1 fruit fly cellular context compared by ENCODE assay signal in genomic region chr2L:1884409-1885082, dm6.
TF ChIP-seq lines count a peak whose summit lies in the region.

Wdr62 (plus strand) TSS chr2L:1884622.

TF ChIP-seq in whole organism, embryonic, 481 proteins besides CTCF, POLR2A, EP300 and RAD21 (continued from another document and continues in another):
- TF ChIP-seq her (GFP tag; optimal IDR thresholded peaks at IDR 0.05; lab: Kevin White, UChicago): peak; percentile 70
- 0 out of 3 replicates have a peak, but pooled peaks have one; percentile 51 for TF ChIP-seq ken (GFP tag; IDR thresholded peaks at IDR 0.05; lab: Robert Waterston, UW)
- TF ChIP-seq CG12104 (GFP tag; optimal IDR thresholded peaks at IDR 0.05; lab: Kevin White, UChicago): peak; percentile 0
- peak; percentile 15 for TF ChIP-seq CG5180 (GFP tag; optimal IDR thresholded peaks at IDR 0.05; lab: Kevin White, UChicago)
- TF ChIP-seq CG6854 (GFP tag; optimal IDR thresholded peaks at IDR 0.05; lab: Kevin White, UChicago): peak; percentile 17
- no peak for TF ChIP-seq sim (GFP tag; IDR thresholded peaks at IDR 0.05; lab: Robert Waterston, UW)
- peak; percentile 78 for TF ChIP-seq CG13894 (tag; optimal IDR thresholded peaks at IDR 0.05; lab: Kevin White, UChicago)
- TF ChIP-seq mld (GFP tag; IDR thresholded peaks at IDR 0.05; lab: Robert Waterston, UW; ENCODE audit: partially characterized antibody): 0 out of 3 replicates have a peak, but pooled peaks have one; percentile 45
- peak; percentile 90 for TF ChIP-seq CG17385 (GFP tag; optimal IDR thresholded peaks at IDR 0.05; lab: Kevin White, UChicago)
- no peak for TF ChIP-seq Gug (GFP tag; IDR thresholded peaks at IDR 0.05; lab: Robert Waterston, UW)
- TF ChIP-seq Mes4 (GFP tag; optimal IDR thresholded peaks at IDR 0.05; lab: Kevin White, UChicago): no peak
- peak; percentile 64 for TF ChIP-seq HLH4C (GFP tag; IDR thresholded peaks at IDR 0.05; lab: Robert Waterston, UW; ENCODE audit: partially characterized antibody)
- peak; percentile 39 for TF ChIP-seq HLH54F (GFP tag; optimal IDR thresholded peaks at IDR 0.05; lab: Kevin White, UChicago)
- TF ChIP-seq E2f2 (GFP tag; IDR thresholded peaks at IDR 0.05; lab: Robert Waterston, UW): peak; percentile 79
- TF ChIP-seq vvl (GFP tag; IDR thresholded peaks at IDR 0.05; lab: Robert Waterston, UW): peak; percentile 85
- no peak for TF ChIP-seq CG14050 (GFP tag; IDR thresholded peaks at IDR 0.05; lab: Robert Waterston, UW)
- peak; percentile 39 for TF ChIP-seq HHEX (GFP tag; optimal IDR thresholded peaks at IDR 0.05; lab: Kevin White, UChicago)
- TF ChIP-seq grau (tag; optimal IDR thresholded peaks at IDR 0.05; lab: Kevin White, UChicago): peak; percentile 51
- TF ChIP-seq CG6175 (GFP tag; IDR thresholded peaks at IDR 0.05; lab: Robert Waterston, UW): peak; percentile 93
- TF ChIP-seq CG34376 (GFP tag; optimal IDR thresholded peaks at IDR 0.05; lab: Kevin White, UChicago): peak; percentile 83
- TF ChIP-seq CG42726 (GFP tag; IDR thresholded peaks at IDR 0.05; lab: Robert Waterston, UW; ENCODE audit: partially characterized antibody): peak; percentile 72; the same call in 1 of the 2 replicates
- peak; percentile 6 for TF ChIP-seq az2 (GFP tag; optimal IDR thresholded peaks at IDR 0.05; lab: Kevin White, UChicago)
- TF ChIP-seq Antp (GFP tag; optimal IDR thresholded peaks at IDR 0.05; lab: Kevin White, UChicago): peak; percentile 58
- peak; percentile 2 for TF ChIP-seq CG7745 (tag; optimal IDR thresholded peaks at IDR 0.05; lab: Kevin White, UChicago)
- no peak for TF ChIP-seq Chrac-16 (GFP tag; optimal IDR thresholded peaks at IDR 0.05; lab: Kevin White, UChicago)
- peak; percentile 88 for TF ChIP-seq CG34422 (GFP tag; IDR thresholded peaks at IDR 0.05; lab: Robert Waterston, UW)
- TF ChIP-seq row (GFP tag; IDR thresholded peaks at IDR 0.05; lab: Robert Waterston, UW): peak; percentile 18; the same call in 1 of the 3 replicates
- peak; percentile 82 for TF ChIP-seq CG1603 (tag; optimal IDR thresholded peaks at IDR 0.05; lab: Kevin White, UChicago)
- TF ChIP-seq CG18262 (tag; optimal IDR thresholded peaks at IDR 0.05; lab: Kevin White, UChicago): peak; percentile 39
- peak; percentile 36 for TF ChIP-seq shn (GFP tag; optimal IDR thresholded peaks at IDR 0.05; lab: Kevin White, UChicago)
- peak; percentile 38; the same call in 1 of the 3 replicates for TF ChIP-seq dysf (GFP tag; IDR thresholded peaks at IDR 0.05; lab: Robert Waterston, UW)
- TF ChIP-seq Rfx (GFP tag; IDR thresholded peaks at IDR 0.05; lab: Robert Waterston, UW): peak; percentile 53
- peak; percentile 26 for TF ChIP-seq Sin3A (optimal IDR thresholded peaks at IDR 0.05; lab: Kevin White, UChicago)
- TF ChIP-seq CG12391 (tag; optimal IDR thresholded peaks at IDR 0.05; lab: Kevin White, UChicago): peak; percentile 37
- TF ChIP-seq CG12299 (tag; optimal IDR thresholded peaks at IDR 0.05; lab: Kevin White, UChicago): no peak
- TF ChIP-seq pros (GFP tag; optimal IDR thresholded peaks at IDR 0.05; lab: Kevin White, UChicago): peak; percentile 22
- TF ChIP-seq Dll (GFP tag; IDR thresholded peaks at IDR 0.05; lab: Robert Waterston, UW; ENCODE audit: partially characterized antibody): peak; percentile 49; the same call in 2 of the 4 replicates
- peak; percentile 23 for TF ChIP-seq Max (GFP tag; optimal IDR thresholded peaks at IDR 0.05; lab: Kevin White, UChicago)
- no peak for TF ChIP-seq lmd (GFP tag; IDR thresholded peaks at IDR 0.05; lab: Robert Waterston, UW)
- TF ChIP-seq zen (tag; optimal IDR thresholded peaks at IDR 0.05; lab: Kevin White, UChicago): peak; percentile 55
- no peak for TF ChIP-seq sc (optimal IDR thresholded peaks at IDR 0.05; lab: Kevin White, UChicago)
- no peak for TF ChIP-seq sc (GFP tag; optimal IDR thresholded peaks at IDR 0.05; lab: Kevin White, UChicago)
- TF ChIP-seq pfk (GFP tag; optimal IDR thresholded peaks at IDR 0.05; lab: Kevin White, UChicago): peak; percentile 38
- TF ChIP-seq CG13775 (GFP tag; optimal IDR thresholded peaks at IDR 0.05; lab: Kevin White, UChicago): no peak
- peak; percentile 75 for TF ChIP-seq nom (GFP tag; optimal IDR thresholded peaks at IDR 0.05; lab: Kevin White, UChicago)
- TF ChIP-seq E2f1 (GFP tag; IDR thresholded peaks at IDR 0.05; lab: Robert Waterston, UW): peak; percentile 17; the same call in 1 of the 2 replicates
- peak; percentile 67 for TF ChIP-seq sug (tag; optimal IDR thresholded peaks at IDR 0.05; lab: Kevin White, UChicago)
- peak; percentile 38 for TF ChIP-seq zfh2 (GFP tag; optimal IDR thresholded peaks at IDR 0.05; lab: Kevin White, UChicago)
- TF ChIP-seq CkIIα-i1 (GFP tag; IDR thresholded peaks at IDR 0.05; lab: Robert Waterston, UW): no peak
- 0 out of 2 replicates have a peak, but pooled peaks have one; percentile 13 for TF ChIP-seq CG16779 (GFP tag; IDR thresholded peaks at IDR 0.05; lab: Robert Waterston, UW)
- peak; percentile 79 for TF ChIP-seq lab (GFP tag; optimal IDR thresholded peaks at IDR 0.05; lab: Kevin White, UChicago)
- TF ChIP-seq CG16813 (GFP tag; IDR thresholded peaks at IDR 0.05; lab: Robert Waterston, UW; ENCODE audit: partially characterized antibody): peak; percentile 63
- TF ChIP-seq CG9817 (tag; optimal IDR thresholded peaks at IDR 0.05; lab: Kevin White, UChicago): peak; percentile 33
- TF ChIP-seq CG14860 (GFP tag; IDR thresholded peaks at IDR 0.05; lab: Robert Waterston, UW; ENCODE audit: partially characterized antibody): peak; percentile 45; the same call in 1 of the 3 replicates
- TF ChIP-seq CG17829 (tag; optimal IDR thresholded peaks at IDR 0.05; lab: Kevin White, UChicago): peak; percentile 80
- TF ChIP-seq CG3847 (GFP tag; IDR thresholded peaks at IDR 0.05; lab: Robert Waterston, UW): peak; percentile 92
- peak; percentile 45 for TF ChIP-seq CG16863 (GFP tag; optimal IDR thresholded peaks at IDR 0.05; lab: Kevin White, UChicago)
- peak; percentile 24 for TF ChIP-seq CG1602 (GFP tag; optimal IDR thresholded peaks at IDR 0.05; lab: Kevin White, UChicago)
- peak; percentile 77 for TF ChIP-seq CG14710 (tag; optimal IDR thresholded peaks at IDR 0.05; lab: Kevin White, UChicago)
- TF ChIP-seq klu (GFP tag; IDR thresholded peaks at IDR 0.05; lab: Robert Waterston, UW): 0 out of 2 replicates have a peak, but pooled peaks have one; percentile 24
- peak; percentile 79 for TF ChIP-seq amos (GFP tag; IDR thresholded peaks at IDR 0.05; lab: Robert Waterston, UW; ENCODE audit: partially characterized antibody)
- TF ChIP-seq CG5245 (GFP tag; optimal IDR thresholded peaks at IDR 0.05; lab: Kevin White, UChicago): no peak
- TF ChIP-seq CG10274 (GFP tag; optimal IDR thresholded peaks at IDR 0.05; lab: Kevin White, UChicago): no peak
- peak; percentile 52 for TF ChIP-seq CG9932 (GFP tag; IDR thresholded peaks at IDR 0.05; lab: Robert Waterston, UW)
- TF ChIP-seq D19A (tag; optimal IDR thresholded peaks at IDR 0.05; lab: Kevin White, UChicago): peak; percentile 35
- peak; percentile 32 for TF ChIP-seq CG33557 (GFP tag; optimal IDR thresholded peaks at IDR 0.05; lab: Kevin White, UChicago)
- TF ChIP-seq ERR (GFP tag; optimal IDR thresholded peaks at IDR 0.05; lab: Kevin White, UChicago): peak; percentile 48
- TF ChIP-seq CG11456 (GFP tag; IDR thresholded peaks at IDR 0.05; lab: Robert Waterston, UW): 0 out of 3 replicates have a peak, but pooled peaks have one; percentile 27
- TF ChIP-seq caup (GFP tag; optimal IDR thresholded peaks at IDR 0.05; lab: Kevin White, UChicago; ENCODE audit: severe bottlenecking): peak; percentile 75
- TF ChIP-seq gcm (GFP tag; optimal IDR thresholded peaks at IDR 0.05; lab: Kevin White, UChicago): peak; percentile 27
- TF ChIP-seq sna (GFP tag; IDR thresholded peaks at IDR 0.05; lab: Robert Waterston, UW; ENCODE audit: partially characterized antibody): peak; percentile 50; the same call in 1 of the 2 replicates
- no peak for TF ChIP-seq Mrtf (GFP tag; IDR thresholded peaks at IDR 0.05; lab: Robert Waterston, UW)
- no peak for TF ChIP-seq Lim3 (GFP tag; IDR thresholded peaks at IDR 0.05; lab: Robert Waterston, UW)
- peak; percentile 93 for TF ChIP-seq Dref (GFP tag; IDR thresholded peaks at IDR 0.05; lab: Robert Waterston, UW)
- peak; percentile 33 for TF ChIP-seq ems (GFP tag; optimal IDR thresholded peaks at IDR 0.05; lab: Kevin White, UChicago)
- peak; percentile 53; the same call in 1 of the 3 replicates for TF ChIP-seq CG11695 (GFP tag; IDR thresholded peaks at IDR 0.05; lab: Robert Waterston, UW)
- TF ChIP-seq bcd (GFP tag; optimal IDR thresholded peaks at IDR 0.05; lab: Kevin White, UChicago): peak; percentile 43
- TF ChIP-seq HmgD (GFP tag; optimal IDR thresholded peaks at IDR 0.05; lab: Kevin White, UChicago): peak; percentile 87
- TF ChIP-seq CG13624 (GFP tag; optimal IDR thresholded peaks at IDR 0.05; lab: Kevin White, UChicago): peak; percentile 62
- TF ChIP-seq Tbp (GFP tag; optimal IDR thresholded peaks at IDR 0.05; lab: Kevin White, UChicago): no peak
- TF ChIP-seq Med (GFP tag; lab: Kevin White, UChicago): peak; percentile 94
- TF ChIP-seq CHES-1-like (GFP tag; optimal IDR thresholded peaks at IDR 0.05; lab: Kevin White, UChicago): peak; percentile 80
- peak; percentile 74 for TF ChIP-seq CG7987 (GFP tag; optimal IDR thresholded peaks at IDR 0.05; lab: Kevin White, UChicago)
- no peak for TF ChIP-seq CG10462 (GFP tag; optimal IDR thresholded peaks at IDR 0.05; lab: Kevin White, UChicago)
- TF ChIP-seq ATbp (GFP tag; optimal IDR thresholded peaks at IDR 0.05; lab: Kevin White, UChicago): no peak
- peak; percentile 65 for TF ChIP-seq sd (tag; optimal IDR thresholded peaks at IDR 0.05; lab: Kevin White, UChicago)
- peak; percentile 13 for TF ChIP-seq CG13123 (GFP tag; optimal IDR thresholded peaks at IDR 0.05; lab: Kevin White, UChicago)
- no peak for TF ChIP-seq Ada2b (GFP tag; IDR thresholded peaks at IDR 0.05; lab: Robert Waterston, UW)
- no peak; the same call in none of the 2 replicates for TF ChIP-seq tna (GFP tag; IDR thresholded peaks at IDR 0.05; lab: Robert Waterston, UW; ENCODE audit: partially characterized antibody)
- TF ChIP-seq CG12769 (tag; optimal IDR thresholded peaks at IDR 0.05; lab: Kevin White, UChicago): peak; percentile 74
- no peak for TF ChIP-seq disco-r (GFP tag; optimal IDR thresholded peaks at IDR 0.05; lab: Kevin White, UChicago)
- no peak for TF ChIP-seq ro (GFP tag; IDR thresholded peaks at IDR 0.05; lab: Robert Waterston, UW)
- peak; percentile 68 for TF ChIP-seq repo (GFP tag; optimal IDR thresholded peaks at IDR 0.05; lab: Kevin White, UChicago)
- peak; percentile 82 for TF ChIP-seq Opbp (GFP tag; IDR thresholded peaks at IDR 0.05; lab: Robert Waterston, UW; ENCODE audit: partially characterized antibody)
- TF ChIP-seq CG34224 (GFP tag; IDR thresholded peaks at IDR 0.05; lab: Robert Waterston, UW; ENCODE audit: partially characterized antibody): peak; percentile 67; the same call in 2 of the 3 replicates
- no peak for TF ChIP-seq ase (GFP tag; IDR thresholded peaks at IDR 0.05; lab: Robert Waterston, UW)
- TF ChIP-seq exex (tag; optimal IDR thresholded peaks at IDR 0.05; lab: Kevin White, UChicago): peak; percentile 57
- TF ChIP-seq PHDP (tag; optimal IDR thresholded peaks at IDR 0.05; lab: Kevin White, UChicago): peak; percentile 38
- peak; percentile 43 for TF ChIP-seq CG18011 (GFP tag; optimal IDR thresholded peaks at IDR 0.05; lab: Kevin White, UChicago)
- peak; percentile 85 for TF ChIP-seq gro (GFP tag; optimal IDR thresholded peaks at IDR 0.05; lab: Kevin White, UChicago)
- no peak for TF ChIP-seq CG3407 (GFP tag; optimal IDR thresholded peaks at IDR 0.05; lab: Kevin White, UChicago)
- TF ChIP-seq scrt (GFP tag; optimal IDR thresholded peaks at IDR 0.05; lab: Kevin White, UChicago): peak; percentile 45
- no peak for TF ChIP-seq danr (GFP tag; IDR thresholded peaks at IDR 0.05; lab: Robert Waterston, UW)
- no peak for TF ChIP-seq usp (GFP tag; optimal IDR thresholded peaks at IDR 0.05; lab: Kevin White, UChicago)
- peak; percentile 75 for TF ChIP-seq CG13287 (GFP tag; IDR thresholded peaks at IDR 0.05; lab: Robert Waterston, UW; ENCODE audit: partially characterized antibody)
- TF ChIP-seq CG31388 (GFP tag; optimal IDR thresholded peaks at IDR 0.05; lab: Kevin White, UChicago): peak; percentile 21
- peak; percentile 27 for TF ChIP-seq CG13424 (tag; optimal IDR thresholded peaks at IDR 0.05; lab: Kevin White, UChicago)
- peak; percentile 52 for TF ChIP-seq CG1647 (GFP tag; optimal IDR thresholded peaks at IDR 0.05; lab: Kevin White, UChicago)
- peak; percentile 11 for TF ChIP-seq pum (GFP tag; optimal IDR thresholded peaks at IDR 0.05; lab: Kevin White, UChicago)
- peak; percentile 54 for TF ChIP-seq B-H2 (GFP tag; optimal IDR thresholded peaks at IDR 0.05; lab: Kevin White, UChicago)
- TF ChIP-seq Sox100B (GFP tag; optimal IDR thresholded peaks at IDR 0.05; lab: Kevin White, UChicago): no peak
- peak; percentile 42 for TF ChIP-seq BtbVII (GFP tag; optimal IDR thresholded peaks at IDR 0.05; lab: Kevin White, UChicago)
- TF ChIP-seq slou (GFP tag; optimal IDR thresholded peaks at IDR 0.05; lab: Kevin White, UChicago): peak; percentile 39
- TF ChIP-seq Bdp1 (GFP tag; optimal IDR thresholded peaks at IDR 0.05; lab: Kevin White, UChicago): peak; percentile 51
- TF ChIP-seq CG11398 (GFP tag; optimal IDR thresholded peaks at IDR 0.05; lab: Kevin White, UChicago): peak; percentile 26
- TF ChIP-seq crol (GFP tag; IDR thresholded peaks at IDR 0.05; lab: Robert Waterston, UW): 0 out of 2 replicates have a peak, but pooled peaks have one; percentile 24
- peak; percentile 66 for TF ChIP-seq Fer1 (GFP tag; optimal IDR thresholded peaks at IDR 0.05; lab: Kevin White, UChicago)
- peak; percentile 51 for TF ChIP-seq MTF-1 (GFP tag; optimal IDR thresholded peaks at IDR 0.05; lab: Kevin White, UChicago; ENCODE audit: borderline replicate concordance)
- TF ChIP-seq CG18619 (GFP tag; optimal IDR thresholded peaks at IDR 0.05; lab: Kevin White, UChicago): no peak
- TF ChIP-seq trh (GFP tag; optimal IDR thresholded peaks at IDR 0.05; lab: Kevin White, UChicago): peak; percentile 6
- no peak for TF ChIP-seq YL-1 (GFP tag; optimal IDR thresholded peaks at IDR 0.05; lab: Kevin White, UChicago)
- TF ChIP-seq CG7556 (GFP tag; optimal IDR thresholded peaks at IDR 0.05; lab: Kevin White, UChicago): peak; percentile 23
- peak; percentile 41 for TF ChIP-seq Xbp1 (GFP tag; optimal IDR thresholded peaks at IDR 0.05; lab: Kevin White, UChicago)
- peak; percentile 84 for TF ChIP-seq Elba2 (GFP tag; optimal IDR thresholded peaks at IDR 0.05; lab: Kevin White, UChicago)
- peak; percentile 21 for TF ChIP-seq gem (tag; optimal IDR thresholded peaks at IDR 0.05; lab: Kevin White, UChicago)
- TF ChIP-seq wdn (GFP tag; IDR thresholded peaks at IDR 0.05; lab: Robert Waterston, UW): no peak
- peak; percentile 45 for TF ChIP-seq CG8089 (GFP tag; optimal IDR thresholded peaks at IDR 0.05; lab: Kevin White, UChicago)
